Fruit fly (Drosophila melanogaster): ENCODE results near the gene eloF.

dm6 chr3R:9818295-9818694 lies 4.3 kb downstream of the eloF start, which contains the start of gene CG9459:
- no peak for TF ChIP-seq D1 (tag; optimal IDR thresholded peaks at IDR 0.05)
- no peak for TF ChIP-seq rn (GFP tag; IDR thresholded peaks at IDR 0.05)
- no peak for TF ChIP-seq CG10348 (GFP tag; IDR thresholded peaks at IDR 0.05)
- TF ChIP-seq CG4496 (GFP tag; IDR thresholded peaks at IDR 0.05), result no peak
- no peak for TF ChIP-seq CG8301 (tag; optimal IDR thresholded peaks at IDR 0.05)
- no peak for TF ChIP-seq Pif1A (GFP tag; optimal IDR thresholded peaks at IDR 0.05)
- TF ChIP-seq CG9948 (tag; optimal IDR thresholded peaks at IDR 0.05), result no peak
- TF ChIP-seq CG15710 (tag; optimal IDR thresholded peaks at IDR 0.05), result no peak
- TF ChIP-seq EcR (GFP tag; optimal IDR thresholded peaks at IDR 0.05), result no peak
- no peak for TF ChIP-seq CG13204 (GFP tag; optimal IDR thresholded peaks at IDR 0.05)
- no peak for TF ChIP-seq CG34367 (tag; optimal IDR thresholded peaks at IDR 0.05)
- TF ChIP-seq gl (tag; optimal IDR thresholded peaks at IDR 0.05), result no peak
- TF ChIP-seq Pif1B (GFP tag; optimal IDR thresholded peaks at IDR 0.05), result no peak
- TF ChIP-seq CG17806 (tag; optimal IDR thresholded peaks at IDR 0.05), result no peak

Measured in whole organism, pupa.